Worm (Caenorhabditis elegans): ENCODE data around the gene cwp-4.
"Not testable (repeated sequence)": the region's sequence is repeated elsewhere in the genome, so short reads cannot be mapped to it uniquely, and the experiment has no call there.

ce11 chrV:5075343-5075742, 21.9 kb downstream of the cwp-4 start:
- TF ChIP-seq ztf-23 (GFP tag; IDR thresholded peaks at IDR 0.05): peak; percentile 95
- TF ChIP-seq cog-1 (tag; optimal IDR thresholded peaks at IDR 0.05): not testable (repeated sequence)

All from whole organism, midembryonic.